Worm (Caenorhabditis elegans): ENCODE results near the gene W03H9.2.

- TF ChIP-seq F13H6.1 (tag; optimal IDR thresholded peaks at IDR 0.05) (no peak), pqm-1 (tag; optimal IDR thresholded peaks at IDR 0.05) (no peak), elt-2 (tag; optimal IDR thresholded peaks at IDR 0.05) (no peak), ceh-24 (tag; optimal IDR thresholded peaks at IDR 0.05) (no peak), nhr-232 (tag; optimal IDR thresholded peaks at IDR 0.05) (no peak), pha-2 (tag; optimal IDR thresholded peaks at IDR 0.05) (no peak), nfya-1 (tag; optimal IDR thresholded peaks at IDR 0.05) (no peak), ceh-45 (GFP tag; IDR thresholded peaks at IDR 0.05) (no peak), pax-1 (tag; optimal IDR thresholded peaks at IDR 0.05) (no peak), ceh-9 (tag; optimal IDR thresholded peaks at IDR 0.05) (no peak), ceh-19 (GFP tag; optimal IDR thresholded peaks at IDR 0.05) (no peak)
These were observed 43.3 kb upstream of the W03H9.2 start for ce11 chrII:14186937-14187336.

Data from whole organism, late embryonic.